Worm (Caenorhabditis elegans): ENCODE measurements around the gene col-132.

ce11 chrIV:13059284-13059683, 31.6 kb downstream of the col-132 start, which contains the start of gene scl-3:
- TF ChIP-seq nhr-28 (tag; optimal IDR thresholded peaks at IDR 0.05) (no peak), egl-27 (tag; optimal IDR thresholded peaks at IDR 0.05) (no peak), snpc-4 (tag; optimal IDR thresholded peaks at IDR 0.05) (no peak), ceh-28 (tag; optimal IDR thresholded peaks at IDR 0.05) (no peak)

Data from whole organism, L4 larva.